Worm (Caenorhabditis elegans): ENCODE measurements around the gene col-144.

The col-144 gene

DNA sequence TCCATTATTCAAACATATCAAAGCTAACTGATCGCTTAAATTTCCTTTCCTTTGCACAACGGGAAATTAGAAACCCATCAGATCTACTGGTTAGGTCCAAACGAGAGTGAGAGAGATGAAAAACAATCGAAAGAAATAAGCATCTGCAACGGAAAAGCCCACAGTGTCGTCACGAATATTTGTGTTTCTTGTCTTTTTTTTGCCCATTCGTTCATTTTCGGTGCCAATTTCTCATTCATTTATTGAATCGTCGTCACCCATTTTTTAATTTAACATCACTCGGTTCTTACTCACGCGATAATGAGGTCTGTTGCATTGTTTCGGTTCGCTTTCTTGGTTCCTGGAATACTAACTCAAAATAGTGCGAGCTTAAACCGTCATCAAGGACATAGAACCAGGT is 36.3 kb downstream of the col-144 start, which contains the start of gene F21C10.6:
F21C10.6 (plus strand) TSS at position 301 of the 400 bp plus-strand sequence.
- no peak for TF ChIP-seq vab-15 (tag; optimal IDR thresholded peaks at IDR 0.05)
- TF ChIP-seq lin-39 (tag; optimal IDR thresholded peaks at IDR 0.05): no peak

DNA sequence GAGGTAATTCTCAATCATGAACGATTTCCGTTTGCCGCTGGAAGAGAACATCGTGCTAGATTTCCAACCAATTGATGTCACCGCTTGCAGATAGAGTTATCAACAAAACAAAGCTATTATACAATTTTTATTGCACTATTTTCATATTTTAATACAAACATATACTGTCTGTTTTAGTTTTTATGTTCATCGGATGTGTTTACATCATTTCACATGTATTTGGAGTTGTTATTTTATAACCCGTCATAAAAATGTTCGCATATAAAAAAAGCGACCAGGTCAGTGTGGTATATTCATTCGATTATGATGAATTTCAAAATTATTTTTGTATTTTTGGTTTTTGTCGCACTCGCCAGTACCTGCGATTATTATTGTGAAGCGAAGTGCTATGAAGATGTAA is 37.3 kb downstream of the col-144 start, which contains the start of gene F21C10.11:
F21C10.11 (plus strand) TSS at position 301 of the 400 bp plus-strand sequence.
- TF ChIP-seq pqm-1 (tag; optimal IDR thresholded peaks at IDR 0.05) (no peak), ceh-88 (GFP tag; IDR thresholded peaks at IDR 0.05) (no peak), irx-1 (tag; optimal IDR thresholded peaks at IDR 0.05) (no peak), hlh-17 (GFP tag; optimal IDR thresholded peaks at IDR 0.05; ENCODE audit: borderline replicate concordance) (no peak), snu-23 (GFP tag; optimal IDR thresholded peaks at IDR 0.05) (no peak), egl-27 (tag; optimal IDR thresholded peaks at IDR 0.05) (no peak)

DNA sequence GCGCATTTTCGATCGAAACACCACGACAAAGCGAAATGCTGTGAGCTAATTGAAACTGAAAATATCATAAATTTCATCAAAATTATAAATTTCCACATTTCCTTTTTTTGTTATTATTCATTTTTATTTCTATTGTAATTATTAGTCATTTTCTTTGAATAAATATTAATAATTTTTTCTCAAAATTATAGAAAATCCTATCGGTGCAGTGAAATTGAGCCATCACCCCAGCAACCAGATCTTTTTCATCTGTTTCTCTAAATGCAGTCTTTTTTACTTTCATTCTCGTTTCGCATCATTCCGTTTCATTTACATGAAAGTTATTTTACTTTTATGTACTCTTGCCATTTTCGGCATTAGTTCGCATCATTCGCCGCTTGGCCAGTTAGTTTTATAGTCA is 38.4 kb downstream of the col-144 start, which contains the start of gene F21C10.13:
F21C10.13 (plus strand) TSS at position 301 of the 400 bp plus-strand sequence.
- TF ChIP-seq lin-39 (tag; optimal IDR thresholded peaks at IDR 0.05) (no peak), efl-1 (optimal IDR thresholded peaks at IDR 0.05) (no peak), efl-1 (GFP tag; optimal IDR thresholded peaks at IDR 0.05 in 1 of 2) (peak in 1 of 2 experiments; percentile 52), nhr-85 (tag) (no peak)

DNA sequence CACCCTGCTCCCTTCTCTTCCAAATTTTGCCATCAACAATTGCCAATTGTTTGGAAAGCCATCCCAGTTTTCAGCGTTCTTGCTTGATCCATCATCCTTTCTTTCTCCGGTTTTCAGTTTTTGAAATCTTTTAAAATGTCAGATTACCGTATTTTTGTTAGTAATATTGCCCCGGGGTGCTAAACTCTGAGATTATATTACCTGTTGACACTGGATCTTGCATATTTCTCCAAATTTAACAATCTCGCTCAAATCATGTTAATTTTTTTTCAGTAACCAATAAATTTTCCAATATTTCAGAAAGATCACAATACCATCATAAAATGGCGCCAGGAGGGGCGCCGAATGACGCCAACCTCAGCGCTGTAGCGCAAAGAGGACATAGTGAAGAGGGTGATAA is 48.0 kb downstream of the col-144 start, which contains the start of gene F21C10.7:
F21C10.7 (plus strand) TSS at position 301 of the 400 bp plus-strand sequence.
- no peak for TF ChIP-seq lin-13 (GFP tag; optimal IDR thresholded peaks at IDR 0.05)
- no peak for TF ChIP-seq nhr-47 (tag; optimal IDR thresholded peaks at IDR 0.05)
- no peak for TF ChIP-seq mdl-1 (tag; optimal IDR thresholded peaks at IDR 0.05)
- no peak for TF ChIP-seq efl-1 (optimal IDR thresholded peaks at IDR 0.05)
- TF ChIP-seq efl-1 (GFP tag; optimal IDR thresholded peaks at IDR 0.05 in 1 of 2): no peak
- TF ChIP-seq elt-3 (tag; optimal IDR thresholded peaks at IDR 0.05): no peak
- TF ChIP-seq ztf-4 (tag; optimal IDR thresholded peaks at IDR 0.05): no peak
- no peak for TF ChIP-seq lir-3 (tag; optimal IDR thresholded peaks at IDR 0.05; ENCODE audit: poor library complexity)
- no peak for TF ChIP-seq fkh-10 (GFP tag; optimal IDR thresholded peaks at IDR 0.05)
- no peak for TF ChIP-seq aly-2 (tag; optimal IDR thresholded peaks at IDR 0.05)
- no peak for TF ChIP-seq Y116A8C.19 (tag; optimal IDR thresholded peaks at IDR 0.05; ENCODE audit: borderline replicate concordance)

DNA sequence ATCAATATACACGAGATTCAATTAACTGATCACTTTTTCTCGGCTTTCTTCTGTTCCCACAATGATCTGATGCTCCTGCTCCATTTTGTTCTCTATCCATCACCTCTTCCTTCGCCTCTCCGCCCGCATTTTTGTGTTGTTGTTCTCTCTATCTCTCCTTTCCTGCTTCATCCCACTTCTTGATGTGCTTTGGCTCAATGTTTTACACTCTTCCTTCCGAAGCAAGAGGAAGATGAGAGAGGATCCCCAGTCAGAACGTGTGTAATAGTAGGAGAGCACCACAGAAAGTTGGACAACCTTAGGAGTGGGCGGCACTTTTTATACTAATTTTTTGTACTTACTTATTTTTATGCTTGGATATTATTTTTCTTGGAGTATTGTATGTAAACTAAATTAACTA is 48.5 kb downstream of the col-144 start:
- TF ChIP-seq lin-14 (GFP tag; optimal IDR thresholded peaks at IDR 0.05) (peak; percentile 76), rnt-1 (tag; optimal IDR thresholded peaks at IDR 0.05) (peak; percentile 9), lin-35 (GFP tag; optimal IDR thresholded peaks at IDR 0.05) (no peak)

Data from whole organism, L1 larva.